Worm (Caenorhabditis elegans) whole organism, L1 larva: ENCODE results near the gene acr-12.

Source experiments
- C34B4.2 ChIP-seq: sonication (generic microtip); optimal IDR thresholded peaks from 2 replicates; lab custom pipeline; 2017; ENCODE audit warnings: mild to moderate bottlenecking, missing genetic modification characterization, missing compliant biosample characterization
- fos-1 ChIP-seq: fragments of 150-350 bp; optimal IDR thresholded peaks from 2 replicates; lab custom pipeline; 2014; ENCODE audit warnings: missing biosample characterization, missing genetic modification characterization
- lin-13 ChIP-seq: fragments of 150-350 bp; optimal IDR thresholded peaks from 2 replicates; lab custom pipeline; 2014; ENCODE audit warnings: missing biosample characterization, missing genetic modification reagents, missing genetic modification characterization
- mdl-1 ChIP-seq, 2 experiments: fragments of 150-350 bp; optimal IDR thresholded peaks; 2 replicates each; lab custom pipeline; 2014 to 2017; ENCODE audit warnings: missing biosample characterization in 2 of 2, missing genetic modification characterization in 2 of 2, inconsistent platforms in 1 of 2
- nhr-76 ChIP-seq: sonication (generic microtip); optimal IDR thresholded peaks from 2 replicates; lab custom pipeline; 2017; ENCODE audit warnings: missing biosample characterization, missing genetic modification characterization

DNA sequence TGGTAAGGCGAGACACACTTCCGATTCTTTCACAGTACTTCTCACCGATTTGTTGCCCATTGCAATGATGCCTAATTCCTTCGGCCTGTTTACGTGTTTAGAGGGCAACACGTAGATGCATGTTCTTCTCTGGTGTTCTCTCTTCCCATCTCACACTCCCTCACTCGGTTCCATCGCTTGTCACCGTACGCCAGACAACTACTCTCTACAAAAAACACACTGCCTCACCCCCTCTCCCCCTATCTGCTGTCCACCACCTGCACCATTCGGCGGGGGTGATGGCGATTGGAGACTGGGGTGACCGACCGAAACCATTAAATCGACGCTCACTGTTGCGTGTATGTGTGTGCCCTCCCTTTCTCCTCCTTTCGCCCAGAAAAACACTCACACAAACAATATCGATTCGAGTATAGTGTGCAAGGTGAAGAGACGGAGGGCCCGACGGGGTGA, 51.3 kb downstream of the acr-12 start:
- TF ChIP-seq fos-1 (tag; lab: Kevin White, UChicago) (no peak), mdl-1 (tag; optimal IDR thresholded peaks at IDR 0.05; lab: Kevin White, UChicago) (no peak), C34B4.2 (no peak), nhr-76 (no peak), lin-13 (GFP tag; lab: Kevin White, UChicago) (no peak)
